Worm (Caenorhabditis elegans): Measurements from ENCODE around the gene slc-17.4.

Gene slc-17.4

DNA sequence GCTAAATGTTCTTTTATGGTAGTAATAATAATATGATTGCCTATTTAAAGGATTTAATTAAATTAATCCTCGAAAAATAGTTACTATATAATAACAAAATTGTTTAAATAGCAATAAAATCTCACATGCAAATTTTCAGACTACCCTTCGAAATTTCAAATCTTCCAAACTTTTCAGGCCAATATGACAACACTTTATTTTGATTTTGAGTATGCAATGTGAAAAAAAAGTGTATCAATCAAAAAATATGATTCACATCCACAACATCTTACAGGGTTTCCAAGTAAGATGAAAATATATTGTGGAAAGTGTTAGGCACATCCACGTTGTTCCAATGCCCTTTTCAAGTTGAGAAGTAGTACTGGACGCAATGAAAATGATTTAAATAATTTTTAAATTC is 20.3 kb upstream of the slc-17.4 start, which contains the start of gene snf-9:
Gene snf-9, plus strand, starts transcription at position 301 of the 400 bp plus-strand sequence.
- no peak for TF ChIP-seq elt-3 (tag; optimal IDR thresholded peaks at IDR 0.05)
- no peak for TF ChIP-seq nhr-23 (tag; optimal IDR thresholded peaks at IDR 0.05)
- TF ChIP-seq sea-2 (GFP tag; optimal IDR thresholded peaks at IDR 0.05): no peak
- TF ChIP-seq ceh-82 (tag; optimal IDR thresholded peaks at IDR 0.05): no peak
- TF ChIP-seq skn-1 (tag; optimal IDR thresholded peaks at IDR 0.05): no peak
- TF ChIP-seq nhr-237 (tag; optimal IDR thresholded peaks at IDR 0.05): no peak
- no peak for TF ChIP-seq hmg-11 (tag; optimal IDR thresholded peaks at IDR 0.05)
- TF ChIP-seq pqm-1 (tag; optimal IDR thresholded peaks at IDR 0.05): no peak
- no peak for TF ChIP-seq zag-1 (tag; optimal IDR thresholded peaks at IDR 0.05)
- no peak for TF ChIP-seq nhr-43 (tag; optimal IDR thresholded peaks at IDR 0.05; ENCODE audit: poor library complexity, severe bottlenecking)
- TF ChIP-seq ztf-4 (tag; optimal IDR thresholded peaks at IDR 0.05): no peak
- no peak for TF ChIP-seq ama-1 (optimal IDR thresholded peaks at IDR 0.05)
- no peak for TF ChIP-seq elt-1 (tag; optimal IDR thresholded peaks at IDR 0.05)

DNA sequence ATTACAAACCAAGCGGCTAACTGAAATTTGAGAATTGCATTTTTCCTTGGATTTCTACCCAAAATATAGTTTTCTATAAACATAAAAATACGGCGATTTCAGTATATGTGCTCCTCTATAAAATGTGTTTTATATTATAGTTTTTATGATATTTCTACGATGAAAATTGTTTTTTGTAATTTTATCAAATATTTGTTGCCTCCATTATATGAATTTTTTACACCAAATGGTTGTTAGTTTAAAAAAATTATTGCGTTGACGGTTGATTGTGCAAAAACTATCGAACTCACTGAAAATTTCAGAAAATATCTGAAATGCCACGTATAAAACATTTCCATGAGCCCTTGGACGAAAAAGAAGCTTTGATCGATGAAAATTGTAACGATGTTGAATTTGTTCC is 16.7 kb upstream of the slc-17.4 start, which contains the start of gene T28F3.9:
Gene T28F3.9, plus strand, starts transcription at position 301 of the 400 bp plus-strand sequence.
- TF ChIP-seq ceh-9 (tag; optimal IDR thresholded peaks at IDR 0.05) (no peak), unc-62 (GFP tag; optimal IDR thresholded peaks at IDR 0.05) (no peak), nhr-28 (tag; optimal IDR thresholded peaks at IDR 0.05) (no peak), ama-1 (optimal IDR thresholded peaks at IDR 0.05) (no peak), eor-1 (tag; optimal IDR thresholded peaks at IDR 0.05) (no peak), nfya-1 (tag; optimal IDR thresholded peaks at IDR 0.05; ENCODE audit: insufficient read depth) (no peak)

DNA sequence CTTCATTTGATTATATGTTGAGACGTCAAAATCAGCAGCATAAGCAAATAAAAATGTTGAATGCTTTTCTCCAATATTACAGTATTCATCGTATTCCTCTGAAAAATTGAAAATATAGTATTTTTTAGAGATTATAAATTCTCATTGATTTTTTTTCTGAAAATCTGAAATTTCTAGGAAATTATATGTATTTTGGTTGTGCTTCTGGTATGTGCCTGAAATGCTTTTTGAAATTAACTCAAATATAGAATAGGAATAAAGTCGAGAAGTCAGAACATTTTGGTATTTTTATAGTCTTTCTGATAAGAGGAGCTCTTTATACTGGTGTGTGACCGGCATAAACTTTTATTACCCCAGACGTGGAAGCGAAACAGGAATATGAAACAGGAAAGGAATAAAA is 15.7 kb upstream of the slc-17.4 start, which contains the start of gene T28F3.8:
Gene T28F3.8, minus strand, starts transcription at position 101 of the 400 bp plus-strand sequence.
- TF ChIP-seq elt-2 (tag; optimal IDR thresholded peaks at IDR 0.05): peak; percentile 26

DNA sequence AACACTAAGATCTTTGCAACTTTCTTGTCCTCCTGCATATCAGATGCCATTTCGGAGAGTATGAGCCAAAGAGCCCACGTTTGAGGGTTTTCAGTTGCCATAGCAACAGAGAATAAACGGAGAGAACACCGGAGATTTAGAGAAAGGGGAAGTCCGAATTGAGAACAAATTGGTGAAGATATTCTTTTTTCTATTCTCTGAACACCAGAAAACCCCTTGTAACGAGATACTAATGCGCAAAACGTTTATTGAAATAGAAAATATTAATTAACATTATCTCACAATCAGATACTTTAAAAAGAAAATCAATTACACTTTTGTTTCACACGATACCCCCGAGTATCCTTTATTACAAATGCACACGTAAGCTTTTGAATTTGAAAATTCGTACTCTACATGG is 10.4 kb upstream of the slc-17.4 start, which contains the start of gene ifta-2:
Gene ifta-2, minus strand, starts transcription at position 101 of the 400 bp plus-strand sequence.
- TF ChIP-seq nhr-28 (tag; optimal IDR thresholded peaks at IDR 0.05): no peak
- TF ChIP-seq nhr-237 (tag; optimal IDR thresholded peaks at IDR 0.05): no peak
- no peak for TF ChIP-seq elt-2 (tag; optimal IDR thresholded peaks at IDR 0.05)
- no peak for TF ChIP-seq hmg-11 (tag; optimal IDR thresholded peaks at IDR 0.05)
- no peak for TF ChIP-seq elt-1 (tag; optimal IDR thresholded peaks at IDR 0.05)
- no peak for TF ChIP-seq nhr-23 (tag; optimal IDR thresholded peaks at IDR 0.05)
- TF ChIP-seq mml-1 (tag; optimal IDR thresholded peaks at IDR 0.05): no peak
- TF ChIP-seq nhr-67 (tag; optimal IDR thresholded peaks at IDR 0.05): no peak
- no peak for TF ChIP-seq tbx-2 (tag; optimal IDR thresholded peaks at IDR 0.05)
- no peak for TF ChIP-seq pqm-1 (tag; optimal IDR thresholded peaks at IDR 0.05)
- no peak for TF ChIP-seq ama-1 (optimal IDR thresholded peaks at IDR 0.05)
- no peak for TF ChIP-seq aly-2 (tag; optimal IDR thresholded peaks at IDR 0.05)
- no peak for TF ChIP-seq eor-1 (tag; optimal IDR thresholded peaks at IDR 0.05)
- TF ChIP-seq zag-1 (tag; optimal IDR thresholded peaks at IDR 0.05): no peak
- TF ChIP-seq ztf-11 (tag; optimal IDR thresholded peaks at IDR 0.05): no peak
- TF ChIP-seq unc-62 (GFP tag; optimal IDR thresholded peaks at IDR 0.05): no peak

DNA sequence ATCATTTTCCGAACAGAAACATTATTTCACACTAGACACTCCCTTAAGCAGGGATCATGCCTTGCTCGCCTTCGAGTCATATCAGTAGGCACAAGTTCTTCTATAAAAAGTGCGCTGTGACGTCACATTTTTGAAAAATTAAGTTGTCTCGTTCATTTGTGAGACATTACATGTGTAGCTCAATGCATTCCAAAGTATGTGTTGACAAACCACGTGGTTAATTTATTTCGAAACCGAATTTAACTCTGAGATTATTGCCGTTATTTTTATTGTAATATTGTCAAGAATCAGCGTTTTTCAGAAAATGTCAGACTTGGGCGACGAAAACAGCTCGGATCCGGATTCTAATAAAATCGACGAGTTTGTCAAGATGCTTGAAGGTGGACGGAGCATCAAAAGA is 3.0 kb upstream of the slc-17.4 start, which contains the start of gene T28F3.5:
Gene T28F3.5, plus strand, starts transcription at position 301 of the 400 bp plus-strand sequence.
- TF ChIP-seq elt-1 (tag; optimal IDR thresholded peaks at IDR 0.05) (no peak), ama-1 (optimal IDR thresholded peaks at IDR 0.05) (no peak), lsy-12 (tag; optimal IDR thresholded peaks at IDR 0.05) (no peak), ZK546.5 (tag; optimal IDR thresholded peaks at IDR 0.05) (no peak), eor-1 (tag; optimal IDR thresholded peaks at IDR 0.05) (no peak), nhr-237 (tag; optimal IDR thresholded peaks at IDR 0.05) (no peak), ceh-9 (tag; optimal IDR thresholded peaks at IDR 0.05) (no peak), fkh-10 (GFP tag; optimal IDR thresholded peaks at IDR 0.05) (no peak), nhr-76 (tag; optimal IDR thresholded peaks at IDR 0.05) (no peak), nfya-1 (tag; optimal IDR thresholded peaks at IDR 0.05; ENCODE audit: insufficient read depth) (no peak), aly-2 (tag; optimal IDR thresholded peaks at IDR 0.05) (no peak), ceh-16 (tag; optimal IDR thresholded peaks at IDR 0.05) (no peak), elt-2 (tag; optimal IDR thresholded peaks at IDR 0.05) (no peak), fkh-2 (tag; optimal IDR thresholded peaks at IDR 0.05) (no peak), ztf-4 (tag; optimal IDR thresholded peaks at IDR 0.05) (no peak)

DNA sequence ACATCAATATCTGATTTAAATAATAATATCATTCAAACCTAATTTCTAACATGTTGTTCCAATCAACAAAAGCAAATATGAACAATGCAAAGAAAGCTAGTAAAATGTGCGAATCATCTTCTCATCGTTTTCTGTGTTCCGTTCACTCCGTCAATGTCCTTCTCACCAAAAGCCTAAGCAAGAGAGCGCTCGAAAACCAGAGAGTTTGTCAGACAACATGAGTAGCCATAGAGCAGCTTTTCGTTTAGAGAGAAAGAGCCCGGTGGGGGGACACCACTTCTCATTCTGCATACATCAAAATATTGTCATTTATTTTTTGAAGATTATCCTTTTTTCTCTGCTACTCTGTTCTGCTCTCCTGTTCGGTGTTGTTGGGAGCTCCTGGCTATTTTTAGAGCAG is 2.1 kb upstream of the slc-17.4 start:
- TF ChIP-seq egl-5 (tag; optimal IDR thresholded peaks at IDR 0.05): peak; percentile 71
- TF ChIP-seq unc-62 (GFP tag; optimal IDR thresholded peaks at IDR 0.05): no peak
- no peak for TF ChIP-seq ceh-82 (tag; optimal IDR thresholded peaks at IDR 0.05)
- TF ChIP-seq fkh-2 (tag; optimal IDR thresholded peaks at IDR 0.05): no peak
- TF ChIP-seq unc-39 (tag; optimal IDR thresholded peaks at IDR 0.05): no peak
- TF ChIP-seq jun-1 (tag; optimal IDR thresholded peaks at IDR 0.05): no peak
- no peak for TF ChIP-seq fos-1 (tag; optimal IDR thresholded peaks at IDR 0.05)
- TF ChIP-seq nhr-11 (tag; optimal IDR thresholded peaks at IDR 0.05): no peak
- TF ChIP-seq ztf-4 (tag; optimal IDR thresholded peaks at IDR 0.05): no peak
- no peak for TF ChIP-seq lsy-12 (tag; optimal IDR thresholded peaks at IDR 0.05)
- no peak for TF ChIP-seq nhr-28 (tag; optimal IDR thresholded peaks at IDR 0.05)
- TF ChIP-seq ztf-11 (tag; optimal IDR thresholded peaks at IDR 0.05): no peak
- no peak for TF ChIP-seq mml-1 (tag; optimal IDR thresholded peaks at IDR 0.05)
- peak; percentile 72 for TF ChIP-seq lin-39 (tag; optimal IDR thresholded peaks at IDR 0.05)
- TF ChIP-seq pha-4 (tag; optimal IDR thresholded peaks at IDR 0.05): no peak
- TF ChIP-seq lin-15B (tag; optimal IDR thresholded peaks at IDR 0.05): peak; percentile 32
- TF ChIP-seq hmg-11 (tag; optimal IDR thresholded peaks at IDR 0.05): peak; percentile 40
- no peak for TF ChIP-seq elt-3 (tag; optimal IDR thresholded peaks at IDR 0.05)
- TF ChIP-seq nhr-67 (tag; optimal IDR thresholded peaks at IDR 0.05): no peak
